Worm (Caenorhabditis elegans) whole organism, late embryonic: ENCODE results near the gene spp-21.

Experiments used
- C08G9.2 ChIP-seq: sonication (generic microtip); optimal IDR thresholded peaks from 2 replicates; lab custom pipeline; 2016; ENCODE audit warnings: mild to moderate bottlenecking, missing genetic modification characterization, moderate library complexity, missing compliant biosample characterization
- K02D7.2 ChIP-seq: sonication (generic microtip); optimal IDR thresholded peaks from 2 replicates; lab custom pipeline; 2017; ENCODE audit warnings: mild to moderate bottlenecking, missing genetic modification characterization, missing compliant biosample characterization
- T23F11.4 ChIP-seq: fragments of 200-800 bp; sonication (Bioruptor generic); optimal IDR thresholded peaks from 2 replicates; lab custom pipeline; 2018; ENCODE audit warnings: mild to moderate bottlenecking, missing genetic modification characterization, missing compliant biosample characterization
- ahr-1 ChIP-seq: sonication (generic microtip); optimal IDR thresholded peaks from 2 replicates; lab custom pipeline; 2016; ENCODE audit warnings: missing genetic modification characterization, missing compliant biosample characterization
- ceh-14 ChIP-seq: sonication (generic microtip); optimal IDR thresholded peaks from 2 replicates; lab custom pipeline; 2016; ENCODE audit warnings: missing genotype, missing genetic modification characterization, missing compliant biosample characterization
- ceh-19 ChIP-seq: fragments of 200-800 bp; sonication (Bioruptor generic); optimal IDR thresholded peaks from 2 replicates; lab custom pipeline; 2018; ENCODE audit warnings: mild to moderate bottlenecking, missing genetic modification characterization, missing compliant biosample characterization
- ceh-2 ChIP-seq: sonication (generic microtip); optimal IDR thresholded peaks from 2 replicates; lab custom pipeline; 2016; ENCODE audit warnings: missing genotype, missing genetic modification characterization, missing compliant biosample characterization
- ceh-24 ChIP-seq: sonication (generic microtip); optimal IDR thresholded peaks from 2 replicates; lab custom pipeline; 2016; ENCODE audit warnings: mild to moderate bottlenecking, missing genetic modification characterization, missing compliant biosample characterization
- ceh-45 ChIP-seq: fragments of 200-800 bp; sonication (Bioruptor generic); IDR thresholded peaks from 2 replicates; pipeline ENCODE4 v1.3.6; 2022; ENCODE audit warnings: missing genetic modification reagents, missing genetic modification characterization, missing compliant biosample characterization
- ceh-48 ChIP-seq: sonication (generic microtip); optimal IDR thresholded peaks from 2 replicates; lab custom pipeline; 2016; ENCODE audit warnings: missing genetic modification characterization, inconsistent platforms, missing compliant biosample characterization
- dve-1 ChIP-seq: sonication (generic microtip); optimal IDR thresholded peaks from 2 replicates; lab custom pipeline; 2017; ENCODE audit warnings: antibody characterized with exemption, mild to moderate bottlenecking, missing genetic modification characterization, missing compliant biosample characterization
- elt-2 ChIP-seq: sonication (generic microtip); optimal IDR thresholded peaks from 2 replicates; lab custom pipeline; 2016; ENCODE audit warnings: missing genetic modification reagents, missing genetic modification characterization, missing compliant biosample characterization
- ets-4 ChIP-seq: sonication (generic microtip); optimal IDR thresholded peaks from 2 replicates; lab custom pipeline; 2016; ENCODE audit warnings: missing genetic modification characterization, missing compliant biosample characterization
- fax-1 ChIP-seq: sonication (generic microtip); optimal IDR thresholded peaks from 2 replicates; lab custom pipeline; 2016; ENCODE audit warnings: missing genotype, missing genetic modification characterization, missing compliant biosample characterization
- fkh-10 ChIP-seq: fragments of 150-350 bp; optimal IDR thresholded peaks from 2 replicates; lab custom pipeline; 2014; ENCODE audit warnings: missing biosample characterization, missing genetic modification reagents, missing genetic modification characterization
- fkh-6 ChIP-seq: sonication (generic microtip); optimal IDR thresholded peaks from 2 replicates; lab custom pipeline; 2016; ENCODE audit warnings: missing genetic modification characterization, missing compliant biosample characterization
- hlh-13 ChIP-seq: fragments of 200-800 bp; sonication (Bioruptor generic); optimal IDR thresholded peaks from 2 replicates; lab custom pipeline; 2018; ENCODE audit warnings: mild to moderate bottlenecking, missing genetic modification characterization, missing compliant biosample characterization
- hlh-15 ChIP-seq: sonication (generic microtip); optimal IDR thresholded peaks from 2 replicates; lab custom pipeline; 2016; ENCODE audit warnings: missing genetic modification characterization, missing compliant biosample characterization
- hlh-30 ChIP-seq: sonication (generic microtip); optimal IDR thresholded peaks from 2 replicates; lab custom pipeline; 2017; ENCODE audit warnings: antibody characterized with exemption, missing genetic modification characterization, missing compliant biosample characterization; ENCODE audit not compliant: insufficient read depth
- hlh-8 ChIP-seq: sonication (generic microtip); optimal IDR thresholded peaks from 2 replicates; lab custom pipeline; 2016; ENCODE audit warnings: missing genotype, missing genetic modification characterization, missing compliant biosample characterization
- lin-11 ChIP-seq: fragments of 200-800 bp; sonication (Bioruptor generic); optimal IDR thresholded peaks from 2 replicates; lab custom pipeline; 2018; ENCODE audit warnings: mild to moderate bottlenecking, missing genetic modification characterization, missing compliant biosample characterization
- mec-3 ChIP-seq: sonication (generic microtip); optimal IDR thresholded peaks from 2 replicates; lab custom pipeline; 2016; ENCODE audit warnings: borderline replicate concordance, missing genetic modification characterization, missing compliant biosample characterization
- nfya-1 ChIP-seq: sonication (generic microtip); optimal IDR thresholded peaks from 2 replicates; lab custom pipeline; 2017; ENCODE audit warnings: missing genetic modification characterization, mild to moderate bottlenecking, missing compliant biosample characterization, antibody characterized with exemption, moderate library complexity
- nhr-11 ChIP-seq: fragments of 150-350 bp; optimal IDR thresholded peaks from 2 replicates; lab custom pipeline; 2014; ENCODE audit warnings: missing biosample characterization, missing genetic modification characterization
- nhr-232 ChIP-seq: sonication (generic microtip); optimal IDR thresholded peaks from 2 replicates; lab custom pipeline; 2016; ENCODE audit warnings: missing genetic modification characterization, missing compliant biosample characterization
- pag-3 ChIP-seq: sonication (generic microtip); optimal IDR thresholded peaks from 2 replicates; lab custom pipeline; 2016; ENCODE audit warnings: missing compliant biosample characterization, missing genetic modification characterization, borderline replicate concordance
- pha-4 ChIP-seq: fragments of 150-350 bp; optimal IDR thresholded peaks from 2 replicates; lab custom pipeline; 2018; ENCODE audit warnings: missing biosample characterization, missing genetic modification reagents, missing genetic modification characterization
- pqm-1 ChIP-seq: sonication (generic microtip); optimal IDR thresholded peaks from 2 replicates; lab custom pipeline; 2016; ENCODE audit warnings: missing genetic modification characterization, missing compliant biosample characterization
- pros-1 ChIP-seq: fragments of 150-350 bp; optimal IDR thresholded peaks from 2 replicates; lab custom pipeline; 2014; ENCODE audit warnings: missing biosample characterization, missing genetic modification reagents, missing genetic modification characterization
- rnt-1 ChIP-seq: sonication (generic microtip); optimal IDR thresholded peaks from 2 replicates; lab custom pipeline; 2016; ENCODE audit warnings: missing genetic modification characterization, missing compliant biosample characterization
- sox-2 ChIP-seq: fragments of 200-800 bp; sonication (Bioruptor generic); IDR thresholded peaks from 2 replicates; pipeline ENCODE4 v1.3.6; 2022; ENCODE audit warnings: missing genetic modification reagents, missing genetic modification characterization, missing compliant biosample characterization
- sox-4 ChIP-seq: sonication (generic microtip); optimal IDR thresholded peaks from 2 replicates; lab custom pipeline; 2017; ENCODE audit warnings: mild to moderate bottlenecking, missing genetic modification characterization, inconsistent platforms, missing compliant biosample characterization
- syd-9 ChIP-seq: sonication (generic microtip); optimal IDR thresholded peaks from 2 replicates; lab custom pipeline; 2016; ENCODE audit warnings: mild to moderate bottlenecking, missing genetic modification characterization, moderate library complexity, missing compliant biosample characterization
- tbx-2 ChIP-seq: sonication (generic microtip); optimal IDR thresholded peaks from 2 replicates; lab custom pipeline; 2016; ENCODE audit warnings: missing genetic modification characterization, missing compliant biosample characterization
- tbx-7 ChIP-seq: sonication (generic microtip); optimal IDR thresholded peaks from 2 replicates; lab custom pipeline; 2016; ENCODE audit warnings: missing genotype, missing genetic modification characterization, missing compliant biosample characterization
- ttx-3 ChIP-seq: sonication (generic microtip); optimal IDR thresholded peaks from 2 replicates; lab custom pipeline; 2016; ENCODE audit warnings: missing genetic modification reagents, missing genetic modification characterization, missing compliant biosample characterization
- unc-3 ChIP-seq, 2 experiments: fragments of 200-800 bp in 1 of 2; sonication (Bioruptor generic) in 1 of 2; sonication (generic microtip) in 1 of 2; conservative IDR thresholded peaks in 1 of 2; optimal IDR thresholded peaks in 1 of 2; 2 replicates each; pipeline versions ENCODE4 v1.3.6 to Lab custom; 2016 to 2022; ENCODE audit warnings: missing compliant biosample characterization in 2 of 2, missing genetic modification characterization in 2 of 2, missing genetic modification reagents in 1 of 2
- unc-42 ChIP-seq: sonication (generic microtip); optimal IDR thresholded peaks from 2 replicates; lab custom pipeline; 2016; ENCODE audit warnings: missing genotype, missing genetic modification characterization, missing compliant biosample characterization
- unc-55 ChIP-seq: sonication (generic microtip); optimal IDR thresholded peaks from 2 replicates; lab custom pipeline; 2017; ENCODE audit warnings: missing biosample characterization, missing genetic modification reagents, missing genetic modification characterization
- unc-86 ChIP-seq: sonication (generic microtip); optimal IDR thresholded peaks from 2 replicates; lab custom pipeline; 2016; ENCODE audit warnings: missing genetic modification characterization, missing compliant biosample characterization

The spp-21 gene

ce11 chrX:11491835-11492234 lies 1.9 kb downstream of the spp-21 start:
- TF ChIP-seq hlh-15 (no peak), ceh-24 (tag; lab: Kevin White, UChicago) (no peak), sox-4 (tag; lab: Kevin White, UChicago) (no peak), tbx-7 (tag; lab: Kevin White, UChicago) (no peak), ets-4 (no peak), pha-4 (tag; lab: Kevin White, UChicago) (no peak), T23F11.4 (GFP tag; lab: Kevin White, UChicago) (no peak), ceh-14 (no peak)

- TF ChIP-seq C08G9.2 (tag; lab: Kevin White, UChicago) = no peak
- no peak for TF ChIP-seq fax-1
- no peak for TF ChIP-seq K02D7.2 (tag; lab: Kevin White, UChicago)
- no peak for TF ChIP-seq dve-1 (tag; lab: Kevin White, UChicago)
- TF ChIP-seq mec-3 = no peak
Observed at ce11 chrX:11498871-11499270, 8.9 kb downstream of the spp-21 start.

ce11 chrX:11499738-11500137 lies 9.8 kb downstream of the spp-21 start, which contains the start of gene T25C12.3:
T25C12.3 (minus strand) TSS chrX:11499999.
- TF ChIP-seq ceh-14 (no peak), hlh-8 (tag; lab: Kevin White, UChicago) (no peak), ets-4 (no peak), unc-86 (no peak), sox-2 (no peak)
- TF ChIP-seq, all 69 proteins: peak for 0

ce11 chrX:11500589-11500988 lies 10.7 kb downstream of the spp-21 start:
- TF ChIP-seq ceh-48 (tag; lab: Kevin White, UChicago) (no peak), fkh-6 (no peak), syd-9 (tag; lab: Kevin White, UChicago) (no peak), ahr-1 (tag; lab: Kevin White, UChicago) (no peak)

- TF ChIP-seq hlh-30 (tag; lab: Kevin White, UChicago) (no peak), hlh-13 (GFP tag; lab: Kevin White, UChicago) (no peak), ceh-2 (no peak), nfya-1 (tag; lab: Kevin White, UChicago) (no peak), unc-3 (GFP tag; conservative IDR thresholded peaks at IDR 0.05; lab: Robert Waterston, UW) (no peak), unc-3 (tag; optimal IDR thresholded peaks at IDR 0.05; lab: Kevin White, UChicago) (no peak), fkh-10 (no peak), unc-42 (tag; lab: Kevin White, UChicago) (no peak), hlh-15 (no peak), ceh-24 (tag; lab: Kevin White, UChicago) (no peak), pha-4 (tag; lab: Kevin White, UChicago) (no peak), tbx-2 (tag; lab: Kevin White, UChicago) (no peak), elt-2 (tag; lab: Kevin White, UChicago) (no peak), rnt-1 (no peak), unc-86 (no peak), ceh-19 (GFP tag; lab: Kevin White, UChicago) (no peak), ets-4 (no peak), nhr-232 (tag; lab: Kevin White, UChicago) (no peak), lin-11 (tag; lab: Kevin White, UChicago) (no peak)
Observed at ce11 chrX:11501967-11502366, 12.0 kb downstream of the spp-21 start, which contains the start of gene F29G6.1. F29G6.1 (plus strand) TSS chrX:11502267.

ce11 chrX:11507836-11508235 lies 17.9 kb downstream of the spp-21 start:
- TF ChIP-seq nhr-11 (tag; lab: Kevin White, UChicago) = no peak
- no peak for TF ChIP-seq ttx-3 (tag; lab: Kevin White, UChicago)
- no peak for TF ChIP-seq pros-1 (tag; lab: Kevin White, UChicago)
- no peak for TF ChIP-seq pag-3 (tag; lab: Kevin White, UChicago)
- no peak for TF ChIP-seq lin-11 (tag; lab: Kevin White, UChicago)
- no peak for TF ChIP-seq unc-55 (GFP tag; lab: Kevin White, UChicago)
- TF ChIP-seq T23F11.4 (GFP tag; lab: Kevin White, UChicago) = no peak
- no peak for TF ChIP-seq pqm-1
- no peak for TF ChIP-seq sox-4 (tag; lab: Kevin White, UChicago)
- TF ChIP-seq ceh-45 (GFP tag; lab: Robert Waterston, UW) = no peak
